Fruit fly (Drosophila melanogaster) whole organism, embryonic: ENCODE data around the gene Pde6.

ENCODE experiments used
- CG10321 ChIP-seq: fragments of 200-800 bp; sonication (Bioruptor generic); IDR thresholded peaks from 2 replicates; pipeline ENCODE4 v1.3.6; 2022; ENCODE audit warnings: missing biosample characterization, missing genetic modification characterization
- CG12104 ChIP-seq: fragments of 200-800 bp; sonication (Bioruptor generic); optimal IDR thresholded peaks from 3 replicates; lab custom pipeline; 2016; ENCODE audit warnings: missing biosample characterization, missing genetic modification characterization
- CG12744 ChIP-seq: fragments of 200-800 bp; sonication (Bioruptor generic); optimal IDR thresholded peaks from 2 replicates; lab custom pipeline; 2016; ENCODE audit warnings: missing biosample characterization, missing genetic modification characterization
- CG14860 ChIP-seq: fragments of 200-800 bp; sonication (Bioruptor generic); IDR thresholded peaks from 3 replicates; pipeline ENCODE4 v1.3.6; 2022; ENCODE audit warnings: missing biosample characterization, missing genetic modification characterization; ENCODE audit not compliant: partially characterized antibody
- CG14965 ChIP-seq: fragments of 200-800 bp; sonication (Bioruptor generic); optimal IDR thresholded peaks from 2 replicates; lab custom pipeline; 2016; ENCODE audit warnings: missing biosample characterization, missing genetic modification characterization, borderline replicate concordance
- CG16863 ChIP-seq: fragments of 200-800 bp; sonication (Bioruptor generic); optimal IDR thresholded peaks from 3 replicates; lab custom pipeline; 2016; ENCODE audit warnings: missing biosample characterization, missing genetic modification characterization
- CG17802 ChIP-seq: fragments of 200-800 bp; sonication (Bioruptor generic); optimal IDR thresholded peaks from 2 replicates; lab custom pipeline; 2018; ENCODE audit warnings: missing biosample characterization, mild to moderate bottlenecking, missing genetic modification characterization, moderate library complexity
- CG18476 ChIP-seq: fragments of 200-800 bp; sonication (Bioruptor generic); optimal IDR thresholded peaks from 2 replicates; lab custom pipeline; 2016; ENCODE audit warnings: missing biosample characterization, mild to moderate bottlenecking, missing genetic modification characterization
- CG3163 ChIP-seq: fragments of 200-800 bp; sonication (Bioruptor generic); optimal IDR thresholded peaks from 3 replicates; lab custom pipeline; 2016; ENCODE audit warnings: missing biosample characterization, missing genetic modification characterization
- CG6654 ChIP-seq: fragments of 200-800 bp; sonication (Bioruptor generic); optimal IDR thresholded peaks from 2 replicates; lab custom pipeline; 2017; ENCODE audit warnings: missing biosample characterization, mild to moderate bottlenecking, missing genetic modification characterization
- CG6689 ChIP-seq: fragments of 200-800 bp; sonication (Bioruptor generic); IDR thresholded peaks from 2 replicates; pipeline ENCODE4 v1.3.6; 2022; ENCODE audit warnings: missing biosample characterization, missing genetic modification characterization
- CG6813 ChIP-seq: fragments of 200-800 bp; sonication (Bioruptor generic); optimal IDR thresholded peaks from 2 replicates; lab custom pipeline; 2017; ENCODE audit warnings: missing biosample characterization, missing genetic modification characterization, mild to moderate bottlenecking, moderate library complexity, missing genetic modification reagents
- CG9437 ChIP-seq: fragments of 200-800 bp; sonication (Bioruptor generic); optimal IDR thresholded peaks from 2 replicates; lab custom pipeline; 2018; ENCODE audit warnings: missing biosample characterization, mild to moderate bottlenecking, missing genetic modification characterization
- CG9797 ChIP-seq: fragments of 200-800 bp; sonication (Bioruptor generic); optimal IDR thresholded peaks from 3 replicates; lab custom pipeline; 2018; ENCODE audit warnings: missing biosample characterization, mild to moderate bottlenecking, missing genetic modification characterization
- CG9876 ChIP-seq: fragments of 200-800 bp; sonication (Bioruptor generic); optimal IDR thresholded peaks from 2 replicates; lab custom pipeline; 2016; ENCODE audit warnings: missing biosample characterization, missing genetic modification characterization
- CTCF ChIP-seq: fragments of 200-800 bp; sonication (Bioruptor generic); optimal IDR thresholded peaks from 2 replicates; lab custom pipeline; 2017; ENCODE audit warnings: missing biosample characterization, mild to moderate bottlenecking, missing genetic modification characterization, moderate library complexity
- Doc2 ChIP-seq: fragments of 200-800 bp; sonication (Bioruptor generic); IDR thresholded peaks from 2 replicates; pipeline ENCODE4 v1.3.6; 2022; ENCODE audit warnings: missing biosample characterization, missing genetic modification characterization
- Dref ChIP-seq: fragments of 200-800 bp; sonication (Bioruptor generic); IDR thresholded peaks from 2 replicates; pipeline ENCODE4 v1.3.6; 2022; ENCODE audit warnings: missing biosample characterization, missing genetic modification characterization
- Elba2 ChIP-seq: fragments of 200-800 bp; sonication (Bioruptor generic); optimal IDR thresholded peaks from 3 replicates; lab custom pipeline; 2016; ENCODE audit warnings: missing biosample characterization, missing genetic modification characterization
- Ets65A ChIP-seq: fragments of 200-800 bp; sonication (Bioruptor generic); peaks from one replicate; lab custom pipeline; 2016; ENCODE audit warnings: missing biosample characterization, missing genetic modification characterization
- Fer2 ChIP-seq: fragments of 200-800 bp; sonication (Bioruptor generic); optimal IDR thresholded peaks from 2 replicates; lab custom pipeline; 2018; ENCODE audit warnings: missing biosample characterization, mild to moderate bottlenecking, missing genetic modification characterization, moderate library complexity
- HmgZ ChIP-seq: fragments of 200-800 bp; sonication (Bioruptor generic); optimal IDR thresholded peaks from 2 replicates; lab custom pipeline; 2018; ENCODE audit warnings: missing biosample characterization, mild to moderate bottlenecking, missing genetic modification characterization
- Hmx ChIP-seq: fragments of 200-800 bp; sonication (Bioruptor generic); optimal IDR thresholded peaks from 2 replicates; lab custom pipeline; 2016; ENCODE audit warnings: missing biosample characterization, missing genetic modification characterization
- MESR4 ChIP-seq: fragments of 200-800 bp; sonication (Bioruptor generic); optimal IDR thresholded peaks from 2 replicates; lab custom pipeline; 2018; ENCODE audit warnings: missing biosample characterization, mild to moderate bottlenecking, missing genetic modification characterization, moderate library complexity
- Meics ChIP-seq: fragments of 200-800 bp; sonication (Bioruptor generic); optimal IDR thresholded peaks from 2 replicates; lab custom pipeline; 2017; ENCODE audit warnings: missing biosample characterization, mild to moderate bottlenecking, missing genetic modification characterization
- Mrtf ChIP-seq: fragments of 200-800 bp; sonication (Bioruptor generic); IDR thresholded peaks from 3 replicates; pipeline ENCODE4 v1.3.6; 2022; ENCODE audit warnings: missing biosample characterization, missing genetic modification characterization
- Ravus ChIP-seq: fragments of 200-800 bp; sonication (Bioruptor generic); IDR thresholded peaks from 2 replicates; pipeline ENCODE4 v1.3.6; 2022; ENCODE audit warnings: missing biosample characterization, missing genetic modification characterization
- Sin3A ChIP-seq: fragments of >200 bp; optimal IDR thresholded peaks from 2 replicates; lab custom pipeline; 2018
- Six4 ChIP-seq: fragments of 200-800 bp; sonication (Bioruptor generic); optimal IDR thresholded peaks from 2 replicates; lab custom pipeline; 2016; ENCODE audit warnings: missing biosample characterization, missing genetic modification characterization
- Ssrp ChIP-seq: fragments of 200-800 bp; sonication (Bioruptor generic); optimal IDR thresholded peaks from 2 replicates; lab custom pipeline; 2018; ENCODE audit warnings: missing biosample characterization, mild to moderate bottlenecking, missing genetic modification characterization, moderate library complexity
- Trl ChIP-seq, 3 experiments: fragments of >200 bp in 2 of 3; fragments of 200-800 bp in 1 of 3; sonication (Bioruptor generic) in 1 of 3; optimal IDR thresholded peaks; 2 replicates in 1 of 3; 3 replicates in 2 of 3; lab custom pipeline; 2016 to 2017; ENCODE audit warnings: missing biosample characterization in 1 of 3, missing genetic modification characterization in 1 of 3
- ab ChIP-seq: fragments of 200-800 bp; sonication (Bioruptor generic); optimal IDR thresholded peaks from 2 replicates; lab custom pipeline; 2016; ENCODE audit warnings: missing biosample characterization, missing genetic modification characterization
- ato ChIP-seq: fragments of 200-800 bp; sonication (Bioruptor generic); IDR thresholded peaks from 2 replicates; pipeline ENCODE4 v1.3.6; 2022; ENCODE audit warnings: missing biosample characterization, missing genetic modification characterization; ENCODE audit not compliant: partially characterized antibody
- bigmax ChIP-seq: fragments of 200-800 bp; sonication (Bioruptor generic); optimal IDR thresholded peaks from 2 replicates; lab custom pipeline; 2018; ENCODE audit warnings: missing biosample characterization, mild to moderate bottlenecking, missing genetic modification characterization
- dan ChIP-seq: fragments of 200-800 bp; sonication (Bioruptor generic); IDR thresholded peaks from 2 replicates; pipeline ENCODE4 v1.3.6; 2022; ENCODE audit warnings: missing biosample characterization, missing genetic modification characterization
- disco-r ChIP-seq: fragments of 200-800 bp; sonication (Bioruptor generic); optimal IDR thresholded peaks from 2 replicates; lab custom pipeline; 2016; ENCODE audit warnings: missing biosample characterization, missing genetic modification characterization
- emc ChIP-seq: fragments of 200-800 bp; sonication (Bioruptor generic); optimal IDR thresholded peaks from 2 replicates; lab custom pipeline; 2016; ENCODE audit warnings: missing biosample characterization, missing genetic modification characterization
- esg ChIP-seq: fragments of 200-800 bp; sonication (Bioruptor generic); conservative IDR thresholded peaks from 2 replicates; pipeline ENCODE4 v1.3.6; 2022; ENCODE audit warnings: missing biosample characterization, missing genetic modification characterization
- ftz-f1 ChIP-seq: fragments of 200-800 bp; sonication (Bioruptor generic); optimal IDR thresholded peaks from 2 replicates; lab custom pipeline; 2016; ENCODE audit warnings: missing biosample characterization, missing genetic modification characterization
- jing ChIP-seq: fragments of 200-800 bp; sonication (Bioruptor generic); optimal IDR thresholded peaks from 2 replicates; lab custom pipeline; 2018; ENCODE audit warnings: missing biosample characterization, mild to moderate bottlenecking, missing genetic modification characterization
- nerfin-2 ChIP-seq: fragments of 200-800 bp; sonication (Bioruptor generic); IDR thresholded peaks from 2 replicates; pipeline ENCODE4 v1.3.6; 2022; ENCODE audit warnings: missing biosample characterization, missing genetic modification characterization; ENCODE audit not compliant: partially characterized antibody
- phol ChIP-seq: fragments of 200-800 bp; sonication (Bioruptor generic); optimal IDR thresholded peaks from 3 replicates; lab custom pipeline; 2018; ENCODE audit warnings: missing biosample characterization, mild to moderate bottlenecking, missing genetic modification characterization, moderate library complexity
- slp2 ChIP-seq: fragments of 200-800 bp; sonication (Bioruptor generic); optimal IDR thresholded peaks from 2 replicates; lab custom pipeline; 2016; ENCODE audit warnings: missing biosample characterization, missing genetic modification characterization
- tgo ChIP-seq: fragments of 200-800 bp; sonication (Bioruptor generic); IDR thresholded peaks from 3 replicates; pipeline ENCODE4 v1.3.6; 2022; ENCODE audit warnings: missing biosample characterization, missing genetic modification characterization
- wor ChIP-seq: fragments of 200-800 bp; sonication (Bioruptor generic); IDR thresholded peaks from 2 replicates; pipeline ENCODE4 v1.3.6; 2022; ENCODE audit warnings: missing biosample characterization, missing genetic modification characterization

Pde6 gene

DNA sequence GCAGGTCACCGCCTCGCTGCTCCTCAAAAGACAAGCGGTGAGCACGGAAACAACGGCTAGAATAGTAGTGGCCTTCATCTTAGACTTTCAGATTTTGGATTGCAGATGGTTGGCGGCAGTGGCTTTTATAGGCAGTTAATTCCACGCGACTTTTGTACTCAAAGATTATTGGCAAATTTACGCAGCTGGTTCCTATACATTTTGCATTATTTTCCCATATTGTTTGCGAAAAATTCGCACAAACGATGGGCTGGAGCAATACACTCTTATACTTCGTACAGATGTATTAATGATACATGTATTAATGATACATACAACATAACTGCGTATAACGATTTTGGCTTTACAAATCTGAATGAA lies 6.6 kb upstream of the Pde6 start, which contains the start of gene CG8087 (continued):
- TF ChIP-seq Dref (GFP tag; lab: Robert Waterston, UW) (no peak), CG9437 (no peak), bigmax (GFP tag; lab: Kevin White, UChicago) (no peak)

DNA sequence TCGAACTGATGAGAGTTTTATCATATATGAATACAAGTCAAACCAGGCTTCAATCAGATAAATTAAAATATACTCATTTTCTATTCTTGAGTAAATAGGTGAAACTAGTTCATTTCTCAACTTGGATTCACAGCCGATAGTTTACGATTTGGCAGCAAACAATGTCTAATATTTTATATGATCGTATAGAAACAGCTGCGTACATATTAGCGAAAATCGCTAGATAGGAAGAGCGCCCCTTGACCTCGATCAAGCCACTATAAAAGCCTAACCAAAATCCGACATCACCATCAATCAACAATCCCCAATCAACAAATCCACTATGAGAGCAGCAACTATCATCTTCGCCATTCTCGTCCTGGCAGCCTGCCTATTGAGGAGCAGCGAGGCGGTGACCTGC lies 3.9 kb upstream of the Pde6 start, which contains the start of gene CG14851:
Gene CG14851 (plus strand): TSS at position 301 of the 400 bp plus-strand sequence.
- 0 out of 3 replicates have a peak, but pooled peaks have one; percentile 18 for TF ChIP-seq CG14860 (GFP tag; lab: Robert Waterston, UW)
- TF ChIP-seq Trl (optimal IDR thresholded peaks at IDR 0.05; lab: Kevin White, UChicago): no peak
- TF ChIP-seq Trl (GFP tag; optimal IDR thresholded peaks at IDR 0.05; lab: Kevin White, UChicago): no peak
- TF ChIP-seq ab (GFP tag; lab: Kevin White, UChicago): no peak
- TF ChIP-seq CG9797 (GFP tag; lab: Kevin White, UChicago): no peak
- TF ChIP-seq Ets65A (GFP tag; lab: Kevin White, UChicago): peak; percentile 44

dm6 chr3R:14560635-14561034 lies 2.5 kb upstream of the Pde6 start, which contains the start of gene Jig:
Gene Jig (plus strand): TSS chr3R:14560935.
- no peak for TF ChIP-seq CG12744 (GFP tag; lab: Kevin White, UChicago)
- no peak for TF ChIP-seq ftz-f1 (GFP tag; lab: Kevin White, UChicago)
- no peak for TF ChIP-seq CG18476 (GFP tag; lab: Kevin White, UChicago)
- no peak for TF ChIP-seq Hmx (GFP tag; lab: Kevin White, UChicago)
- no peak for TF ChIP-seq CG10321 (GFP tag; lab: Robert Waterston, UW)
- TF ChIP-seq Doc2: no peak
- TF ChIP-seq CG12104 (GFP tag; lab: Kevin White, UChicago): no peak
- TF ChIP-seq CG16863 (GFP tag; lab: Kevin White, UChicago): no peak
- TF ChIP-seq CG6654 (GFP tag; lab: Kevin White, UChicago): no peak
- TF ChIP-seq tgo (GFP tag; lab: Robert Waterston, UW): no peak

DNA sequence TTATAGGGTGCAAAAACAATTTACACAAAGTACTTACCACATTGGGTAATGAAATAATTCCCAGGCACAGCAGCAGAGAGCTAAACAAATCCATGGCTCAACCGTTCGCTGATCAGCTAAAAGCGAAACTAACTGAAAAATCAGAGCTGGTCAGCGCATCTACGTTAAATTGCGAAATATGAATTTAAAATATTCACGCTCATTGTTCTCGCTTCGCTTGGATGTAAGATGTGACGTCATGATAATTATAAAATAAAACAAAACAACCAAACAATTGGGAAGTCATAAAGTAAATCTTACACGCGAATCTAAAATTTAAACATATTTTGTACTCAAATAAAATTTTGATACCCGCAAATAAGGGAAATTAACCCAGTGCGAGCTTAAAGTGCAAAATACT lies 1.9 kb upstream of the Pde6 start, which contains the start of gene CG14854:
Gene CG14854 (minus strand): TSS at position 101 of the 400 bp plus-strand sequence.
- TF ChIP-seq Fer2: no peak
- no peak for TF ChIP-seq Ssrp
- TF ChIP-seq MESR4 (GFP tag; lab: Kevin White, UChicago): no peak
- no peak for TF ChIP-seq jing (GFP tag; lab: Kevin White, UChicago)
- no peak for TF ChIP-seq CG6813
- TF ChIP-seq HmgZ: no peak
- TF ChIP-seq CG17802: no peak
- no peak for TF ChIP-seq Mrtf (GFP tag; lab: Robert Waterston, UW)
- no peak for TF ChIP-seq emc (GFP tag; lab: Kevin White, UChicago)
- TF ChIP-seq ato (GFP tag; lab: Robert Waterston, UW): no peak
- no peak for TF ChIP-seq disco-r (GFP tag; lab: Kevin White, UChicago)

DNA sequence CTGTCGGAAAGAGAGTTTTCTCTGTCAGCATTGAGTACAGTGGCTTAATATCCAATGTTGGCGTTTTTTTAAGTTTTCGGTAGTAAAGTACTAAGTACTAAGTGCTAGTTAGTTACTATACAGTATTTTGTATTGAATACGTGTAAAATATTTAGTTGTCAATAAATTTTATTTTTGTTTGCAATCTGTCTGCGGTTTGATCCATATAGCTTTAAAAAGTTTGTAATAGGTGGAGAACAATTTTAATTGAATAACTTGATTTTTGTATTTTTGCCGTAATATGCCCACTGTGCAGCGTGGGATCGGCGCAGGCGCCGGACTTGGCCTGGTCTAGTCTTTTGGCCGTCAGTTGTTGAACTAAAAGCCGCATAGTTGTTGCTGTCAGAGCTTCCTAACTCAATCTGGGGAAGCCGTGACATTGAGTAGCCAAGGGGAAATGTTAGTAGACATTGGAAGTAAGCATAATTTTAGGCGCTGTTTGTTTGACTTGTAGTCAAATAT lies 329 bp upstream of the Pde6 start:
- TF ChIP-seq HmgZ (peak; percentile 93), wor (GFP tag; lab: Robert Waterston, UW) (peak; percentile 86), MESR4 (GFP tag; lab: Kevin White, UChicago) (peak; percentile 23), phol (tag; lab: Kevin White, UChicago) (peak; percentile 95), Elba2 (GFP tag; lab: Kevin White, UChicago) (no peak), Six4 (GFP tag; lab: Kevin White, UChicago) (peak; percentile 90), Sin3A (no peak), esg (peak; percentile 82), Meics (GFP tag; lab: Kevin White, UChicago) (peak; percentile 94), CTCF (peak; percentile 42), nerfin-2 (GFP tag; lab: Robert Waterston, UW) (no peak), CG9876 (GFP tag; lab: Kevin White, UChicago) (peak; percentile 69), CG10321 (GFP tag; lab: Robert Waterston, UW) (peak; percentile 47; the same call in 1 of the 2 replicates), CG3163 (GFP tag; lab: Kevin White, UChicago) (peak; percentile 89), slp2 (peak; percentile 83), CG6689 (peak; percentile 85), dan (GFP tag; lab: Robert Waterston, UW) (no peak), Ravus (GFP tag; lab: Robert Waterston, UW) (peak; percentile 62), CG14965 (peak; percentile 55)
